Worm (Caenorhabditis elegans) whole organism, L1 larva: Measurements from ENCODE around the gene pgp-11.

Source experiments
- C04F5.9 ChIP-seq: sonication (generic microtip); optimal IDR thresholded peaks from 2 replicates; lab custom pipeline; 2016; ENCODE audit warnings: missing genetic modification characterization, missing compliant biosample characterization
- F16B12.6 ChIP-seq: fragments of 150-350 bp; optimal IDR thresholded peaks from 2 replicates; lab custom pipeline; 2014; ENCODE audit warnings: missing biosample characterization, missing genetic modification characterization
- aha-1 ChIP-seq: fragments of 150-350 bp; optimal IDR thresholded peaks from 2 replicates; lab custom pipeline; 2014; ENCODE audit warnings: missing biosample characterization, missing genetic modification characterization
- alr-1 ChIP-seq: fragments of 200-800 bp; sonication (Bioruptor generic); optimal IDR thresholded peaks from 2 replicates; lab custom pipeline; 2018; ENCODE audit warnings: borderline replicate concordance, mild to moderate bottlenecking, missing genetic modification characterization, missing compliant biosample characterization
- aly-2 ChIP-seq: fragments of 150-350 bp; optimal IDR thresholded peaks from 2 replicates; lab custom pipeline; 2014; ENCODE audit warnings: missing biosample characterization, missing genetic modification characterization
- blmp-1 ChIP-seq: fragments of 150-350 bp; optimal IDR thresholded peaks from 2 replicates; lab custom pipeline; 2014; ENCODE audit warnings: missing biosample characterization, missing genetic modification characterization
- ceh-63 ChIP-seq: fragments of 200-800 bp; sonication (Bioruptor generic); optimal IDR thresholded peaks from 2 replicates; lab custom pipeline; 2018; ENCODE audit warnings: mild to moderate bottlenecking, missing genetic modification characterization, missing compliant biosample characterization
- ceh-8 ChIP-seq: fragments of 200-800 bp; sonication (Bioruptor generic); optimal IDR thresholded peaks from 2 replicates; lab custom pipeline; 2018; ENCODE audit warnings: mild to moderate bottlenecking, missing genetic modification characterization, moderate library complexity, missing compliant biosample characterization
- dsc-1 ChIP-seq: sonication (generic microtip); optimal IDR thresholded peaks from 2 replicates; lab custom pipeline; 2016; ENCODE audit warnings: mild to moderate bottlenecking, missing genetic modification characterization, missing compliant biosample characterization
- efl-1 ChIP-seq, 4 experiments: fragments of 150-350 bp; optimal IDR thresholded peaks in 3 of 4; peaks in 1 of 4; 1 replicate in 1 of 4; 2 replicates in 3 of 4; lab custom pipeline; 2014; ENCODE audit warnings: missing biosample characterization in 2 of 4, missing genetic modification characterization in 2 of 4, missing genetic modification reagents in 2 of 4
- elt-2 ChIP-seq: sonication (generic microtip); optimal IDR thresholded peaks from 2 replicates; lab custom pipeline; 2016; ENCODE audit warnings: missing genetic modification characterization, mild to moderate bottlenecking, inconsistent platforms, missing compliant biosample characterization, missing genetic modification reagents
- fkh-8 ChIP-seq: sonication (generic microtip); optimal IDR thresholded peaks from 2 replicates; lab custom pipeline; 2016; ENCODE audit warnings: mild to moderate bottlenecking, missing genetic modification characterization, missing compliant biosample characterization
- grh-1 ChIP-seq: fragments of 200-800 bp; sonication (Bioruptor generic); IDR thresholded peaks from 2 replicates; pipeline ENCODE4 v1.3.6; 2022; ENCODE audit warnings: missing genetic modification reagents, missing genetic modification characterization, missing compliant biosample characterization
- hlh-17 ChIP-seq: fragments of 200-800 bp; sonication (Bioruptor generic); optimal IDR thresholded peaks from 2 replicates; lab custom pipeline; 2018; ENCODE audit warnings: missing genetic modification characterization, mild to moderate bottlenecking, missing compliant biosample characterization, moderate library complexity, borderline replicate concordance
- hlh-4 ChIP-seq: sonication (generic microtip); optimal IDR thresholded peaks from 2 replicates; lab custom pipeline; 2016; ENCODE audit warnings: mild to moderate bottlenecking, missing genetic modification characterization, missing compliant biosample characterization
- lin-13 ChIP-seq: fragments of 150-350 bp; optimal IDR thresholded peaks from 2 replicates; lab custom pipeline; 2014; ENCODE audit warnings: missing biosample characterization, missing genetic modification reagents, missing genetic modification characterization
- lin-14 ChIP-seq: fragments of 200-800 bp; sonication (Bioruptor generic); optimal IDR thresholded peaks from 2 replicates; lab custom pipeline; 2018; ENCODE audit warnings: mild to moderate bottlenecking, missing genetic modification characterization, moderate library complexity, missing compliant biosample characterization
- lin-15B ChIP-seq: fragments of 150-350 bp; sonication (generic microtip); optimal IDR thresholded peaks from 3 replicates; lab custom pipeline; 2014; ENCODE audit warnings: missing biosample characterization, missing genetic modification characterization
- lin-35 ChIP-seq, 2 experiments: fragments of 150-350 bp; optimal IDR thresholded peaks; 2 replicates each; lab custom pipeline; 2014; ENCODE audit warnings: missing biosample characterization in 2 of 2, missing genetic modification characterization in 2 of 2, missing genetic modification reagents in 2 of 2
- lsy-2 ChIP-seq, 2 experiments: fragments of 150-350 bp; optimal IDR thresholded peaks; 2 replicates each; lab custom pipeline; 2014; ENCODE audit warnings: missing biosample characterization in 2 of 2, missing genetic modification characterization in 2 of 2
- mab-9 ChIP-seq: fragments of 200-800 bp; sonication (Bioruptor generic); IDR thresholded peaks from 2 replicates; pipeline ENCODE4 v1.3.6; 2022; ENCODE audit warnings: missing genetic modification reagents, missing genetic modification characterization, missing compliant biosample characterization
- mdl-1 ChIP-seq, 2 experiments: fragments of 150-350 bp; optimal IDR thresholded peaks; 2 replicates each; lab custom pipeline; 2014 to 2017; ENCODE audit warnings: missing biosample characterization in 2 of 2, missing genetic modification characterization in 2 of 2, inconsistent platforms in 1 of 2
- mef-2 ChIP-seq: fragments of 150-350 bp; optimal IDR thresholded peaks from 2 replicates; lab custom pipeline; 2014; ENCODE audit warnings: missing biosample characterization, missing genetic modification characterization
- mep-1 ChIP-seq: fragments of 150-350 bp; optimal IDR thresholded peaks from 2 replicates; lab custom pipeline; 2014; ENCODE audit warnings: missing biosample characterization, missing genetic modification characterization
- nhr-20 ChIP-seq: sonication (generic microtip); optimal IDR thresholded peaks from 2 replicates; lab custom pipeline; 2016; ENCODE audit warnings: mild to moderate bottlenecking, missing genetic modification characterization, missing compliant biosample characterization
- nhr-237 ChIP-seq: fragments of 150-350 bp; optimal IDR thresholded peaks from 2 replicates; lab custom pipeline; 2014; ENCODE audit warnings: missing biosample characterization, missing genetic modification characterization
- nhr-28 ChIP-seq: fragments of 150-350 bp; optimal IDR thresholded peaks from 2 replicates; lab custom pipeline; 2014; ENCODE audit warnings: missing biosample characterization, missing genetic modification characterization
- nhr-84 ChIP-seq: sonication (generic microtip); optimal IDR thresholded peaks from 2 replicates; lab custom pipeline; 2017; ENCODE audit warnings: missing biosample characterization, missing genetic modification characterization
- nhr-85 ChIP-seq: sonication (generic microtip); peaks from one replicate; lab custom pipeline; 2016; ENCODE audit warnings: missing genetic modification characterization, inconsistent platforms, missing compliant biosample characterization
- nhr-90 ChIP-seq: sonication (generic microtip); optimal IDR thresholded peaks from 2 replicates; lab custom pipeline; 2016; ENCODE audit warnings: mild to moderate bottlenecking, missing genetic modification characterization, missing compliant biosample characterization; ENCODE audit not compliant: poor library complexity
- pqm-1 ChIP-seq: sonication (generic microtip); optimal IDR thresholded peaks from 3 replicates; lab custom pipeline; 2017; ENCODE audit warnings: missing biosample characterization, missing genetic modification characterization
- skn-1 ChIP-seq: fragments of 150-350 bp; optimal IDR thresholded peaks from 2 replicates; lab custom pipeline; 2014; ENCODE audit warnings: missing biosample characterization, missing genetic modification characterization
- sox-4 ChIP-seq: sonication (generic microtip); optimal IDR thresholded peaks from 2 replicates; lab custom pipeline; 2016; ENCODE audit warnings: missing genetic modification characterization, missing compliant biosample characterization
- sptf-1 ChIP-seq: fragments of 150-350 bp; optimal IDR thresholded peaks from 2 replicates; lab custom pipeline; 2014; ENCODE audit warnings: missing biosample characterization, missing genetic modification characterization
- sup-37 ChIP-seq: fragments of 200-800 bp; sonication (Bioruptor generic); optimal IDR thresholded peaks from 2 replicates; lab custom pipeline; 2018; ENCODE audit warnings: mild to moderate bottlenecking, missing genetic modification characterization, missing compliant biosample characterization
- tlp-1 ChIP-seq: fragments of 150-350 bp; optimal IDR thresholded peaks from 2 replicates; lab custom pipeline; 2014; ENCODE audit warnings: missing biosample characterization, missing genetic modification characterization
- unc-62 ChIP-seq: fragments of 150-350 bp; optimal IDR thresholded peaks from 2 replicates; lab custom pipeline; 2014; ENCODE audit warnings: missing biosample characterization, missing genetic modification reagents, missing genetic modification characterization
- zip-4 ChIP-seq: fragments of 200-800 bp; sonication (Bioruptor generic); optimal IDR thresholded peaks from 2 replicates; lab custom pipeline; 2018; ENCODE audit warnings: mild to moderate bottlenecking, missing genetic modification characterization, moderate library complexity, missing compliant biosample characterization
- ztf-4 ChIP-seq: fragments of 150-350 bp; optimal IDR thresholded peaks from 2 replicates; lab custom pipeline; 2014; ENCODE audit warnings: missing biosample characterization, missing genetic modification characterization

pgp-11 gene

DNA sequence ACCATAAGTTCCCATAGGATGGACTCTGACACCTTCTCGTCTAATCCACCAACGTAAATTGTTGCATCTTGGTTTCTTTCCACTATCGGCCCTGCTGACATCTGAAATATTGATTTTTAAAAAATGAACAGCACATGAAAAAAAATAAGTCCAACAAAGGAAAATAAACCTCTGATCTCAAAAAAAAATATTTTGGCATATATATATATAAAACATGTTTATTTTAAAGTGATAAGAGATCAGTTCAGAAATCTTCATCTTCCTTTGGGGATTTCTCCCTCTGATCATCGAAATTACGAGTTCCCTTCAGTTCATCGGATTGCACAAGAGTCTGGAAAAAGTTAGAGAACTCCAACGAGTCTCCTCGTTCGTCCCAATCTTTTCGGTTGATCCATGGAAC lies 31.6 kb upstream of the pgp-11 start, which contains the start of gene sap-49:
TSS of gene sap-49 (minus strand) at position 101 of the 400 bp plus-strand sequence.
- TF ChIP-seq nhr-28 (tag; lab: Kevin White, UChicago) (no peak), nhr-84 (tag; lab: Kevin White, UChicago) (no peak), lin-35 (GFP tag; optimal IDR thresholded peaks at IDR 0.05; lab: Kevin White, UChicago) (no peak), zip-4 (GFP tag; lab: Kevin White, UChicago) (no peak), lin-15B (tag; lab: Kevin White, UChicago) (no peak), nhr-85 (tag; lab: Kevin White, UChicago) (no peak), pqm-1 (tag; lab: Kevin White, UChicago) (no peak), C04F5.9 (tag; lab: Kevin White, UChicago) (no peak), nhr-90 (tag; lab: Kevin White, UChicago) (no peak), sox-4 (tag; lab: Kevin White, UChicago) (no peak), dsc-1 (no peak), alr-1 (tag; lab: Kevin White, UChicago) (no peak), lin-14 (GFP tag; lab: Kevin White, UChicago) (no peak), aly-2 (no peak), mab-9 (no peak)
- TF ChIP-seq, all 84 proteins: peak for 0

ce11 chrII:8034617-8035016 lies 30.6 kb upstream of the pgp-11 start:
- TF ChIP-seq nhr-237 (tag; lab: Kevin White, UChicago) (no peak), mef-2 (tag; lab: Kevin White, UChicago) (no peak), F16B12.6 (tag; lab: Kevin White, UChicago) (no peak), efl-1 (optimal IDR thresholded peaks at IDR 0.05; lab: Kevin White, UChicago) (no peak), efl-1 (GFP tag; optimal IDR thresholded peaks at IDR 0.05 in 1 of 2; lab: Kevin White, UChicago) (no peak), blmp-1 (tag; lab: Kevin White, UChicago) (no peak), aha-1 (tag; lab: Kevin White, UChicago) (no peak), sup-37 (no peak), hlh-4 (no peak), grh-1 (no peak), tlp-1 (no peak), lin-13 (no peak), ceh-8 (GFP tag; lab: Kevin White, UChicago) (no peak), ceh-63 (no peak), hlh-17 (no peak), mdl-1 (tag; optimal IDR thresholded peaks at IDR 0.05; lab: Kevin White, UChicago) (no peak), alr-1 (tag; lab: Kevin White, UChicago) (no peak), sptf-1 (tag; lab: Kevin White, UChicago) (no peak), fkh-8 (tag; lab: Kevin White, UChicago) (no peak), unc-62 (GFP tag; lab: Kevin White, UChicago) (no peak)
- TF ChIP-seq, all 84 proteins: peak for 0

ce11 chrII:8034008-8034407 lies 30.0 kb upstream of the pgp-11 start:
- TF ChIP-seq lsy-2 (tag; optimal IDR thresholded peaks at IDR 0.05; lab: Kevin White, UChicago), result peak in 1 of 2 experiments; percentile 8
- TF ChIP-seq mep-1 (tag; lab: Kevin White, UChicago), result peak; percentile 6
- peak; percentile 26 for TF ChIP-seq blmp-1 (tag; lab: Kevin White, UChicago)
- peak; percentile 51 for TF ChIP-seq lin-14 (GFP tag; lab: Kevin White, UChicago)
- no peak for TF ChIP-seq ztf-4 (tag; lab: Kevin White, UChicago)
- peak in 1 of 2 experiments; percentile 21 for TF ChIP-seq lin-35 (GFP tag; optimal IDR thresholded peaks at IDR 0.05; lab: Kevin White, UChicago)
- TF ChIP-seq skn-1 (tag; lab: Kevin White, UChicago), result no peak
- TF ChIP-seq lin-15B (tag; lab: Kevin White, UChicago), result no peak
- TF ChIP-seq efl-1 (optimal IDR thresholded peaks at IDR 0.05; lab: Kevin White, UChicago), result no peak
- TF ChIP-seq efl-1 (GFP tag; optimal IDR thresholded peaks at IDR 0.05 in 1 of 2; lab: Kevin White, UChicago), result peak in 1 of 2 experiments; percentile 16

DNA sequence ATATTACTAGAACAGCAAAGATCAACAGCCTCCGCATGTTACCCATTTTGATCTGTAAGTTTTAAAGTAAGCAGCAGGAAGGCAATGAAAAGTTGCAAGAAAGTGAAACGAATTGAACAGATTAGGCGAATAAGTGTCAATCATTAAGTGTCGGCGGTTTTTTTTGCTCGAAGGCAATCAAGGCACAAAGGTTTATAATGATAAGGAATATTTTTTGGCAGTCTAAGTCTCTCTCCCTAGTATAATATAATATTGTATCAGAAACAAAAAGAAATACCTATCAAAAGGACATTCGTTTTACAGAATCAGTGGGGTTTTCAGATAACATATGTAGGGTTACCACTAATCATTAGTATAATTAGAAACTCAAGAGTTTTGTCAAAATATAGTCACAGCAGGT lies 28.6 kb upstream of the pgp-11 start, which contains the start of gene nrf-6:
TSS of gene nrf-6 (minus strand) at position 52 of the 400 bp plus-strand sequence.
- TF ChIP-seq nhr-20 (tag; lab: Kevin White, UChicago) (no peak), elt-2 (tag; lab: Kevin White, UChicago) (peak; percentile 53)
